Worm (Caenorhabditis elegans): Measurements from ENCODE around the gene col-72.

The col-72 gene

DNA sequence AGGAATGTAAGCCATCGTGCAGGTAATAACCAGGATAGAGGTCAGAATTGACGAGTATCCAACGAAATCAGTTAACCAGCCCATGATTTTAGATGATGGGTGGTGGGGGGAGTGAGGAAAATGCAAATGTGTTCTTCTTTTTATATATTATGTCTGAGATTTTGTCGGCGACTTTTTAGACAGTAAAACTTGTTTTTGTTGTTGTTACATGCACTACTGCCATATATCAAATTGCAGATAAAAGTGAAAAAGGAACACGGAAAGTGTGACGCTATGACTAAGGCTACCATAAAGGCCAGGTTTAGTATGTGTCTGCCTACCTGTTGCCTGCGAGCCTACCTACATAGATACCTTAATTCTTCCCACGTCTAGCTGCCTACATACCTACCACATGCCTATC lies at the start of gene col-72:
TSS of gene col-72 (minus strand) at position 101 of the 400 bp plus-strand sequence.
- TF ChIP-seq nhr-237 (tag; optimal IDR thresholded peaks at IDR 0.05) (no peak), tbx-2 (tag; optimal IDR thresholded peaks at IDR 0.05) (no peak), eor-1 (tag; optimal IDR thresholded peaks at IDR 0.05) (no peak), fkh-2 (tag; optimal IDR thresholded peaks at IDR 0.05) (no peak), lsy-12 (tag; optimal IDR thresholded peaks at IDR 0.05) (no peak), ceh-9 (tag; optimal IDR thresholded peaks at IDR 0.05) (no peak), mml-1 (tag; optimal IDR thresholded peaks at IDR 0.05) (no peak), nhr-28 (tag; optimal IDR thresholded peaks at IDR 0.05) (no peak), lin-15B (tag; optimal IDR thresholded peaks at IDR 0.05) (no peak), skn-1 (tag; optimal IDR thresholded peaks at IDR 0.05) (no peak)

DNA sequence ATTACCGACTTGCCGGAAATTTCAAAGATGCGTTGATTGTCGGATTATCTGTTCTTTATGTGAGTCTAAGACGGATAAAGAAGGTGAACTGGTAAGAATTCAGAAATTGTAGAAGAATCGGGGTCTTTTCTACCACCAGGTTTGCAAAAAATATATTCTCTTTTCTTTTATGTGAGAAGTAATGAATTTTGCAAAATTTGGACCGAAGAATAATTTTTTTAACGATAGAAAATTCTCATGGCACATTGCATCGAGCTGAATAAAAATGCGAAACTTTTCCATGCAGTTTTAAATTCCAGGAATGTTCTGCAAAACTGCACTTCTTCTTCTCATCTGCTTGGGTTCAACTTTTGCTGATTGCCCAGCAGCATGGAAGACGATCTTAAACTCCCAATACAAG lies 49.3 kb upstream of the col-72 start, which contains the start of gene clec-130:
TSS of gene clec-130 (plus strand) at position 301 of the 400 bp plus-strand sequence.
- TF ChIP-seq nhr-237 (tag; optimal IDR thresholded peaks at IDR 0.05) = no peak
- TF ChIP-seq elt-1 (tag; optimal IDR thresholded peaks at IDR 0.05) = no peak
- no peak for TF ChIP-seq elt-2 (tag; optimal IDR thresholded peaks at IDR 0.05)
- no peak for TF ChIP-seq mdl-1 (tag; optimal IDR thresholded peaks at IDR 0.05)
- no peak for TF ChIP-seq lin-39 (tag; optimal IDR thresholded peaks at IDR 0.05)
- no peak for TF ChIP-seq nhr-43 (tag; optimal IDR thresholded peaks at IDR 0.05; ENCODE audit: poor library complexity, severe bottlenecking)
- TF ChIP-seq ztf-11 (tag; optimal IDR thresholded peaks at IDR 0.05) = no peak
- no peak for TF ChIP-seq unc-62 (GFP tag; optimal IDR thresholded peaks at IDR 0.05)
- TF ChIP-seq nhr-23 (tag; optimal IDR thresholded peaks at IDR 0.05) = no peak
- TF ChIP-seq ceh-16 (tag; optimal IDR thresholded peaks at IDR 0.05) = no peak
- no peak for TF ChIP-seq nhr-67 (tag; optimal IDR thresholded peaks at IDR 0.05)
- TF ChIP-seq fos-1 (tag; optimal IDR thresholded peaks at IDR 0.05) = no peak
- TF ChIP-seq eor-1 (tag; optimal IDR thresholded peaks at IDR 0.05) = no peak
- TF ChIP-seq nhr-11 (tag; optimal IDR thresholded peaks at IDR 0.05) = no peak
- no peak for TF ChIP-seq jun-1 (tag; optimal IDR thresholded peaks at IDR 0.05)
- TF ChIP-seq nhr-12 (tag; optimal IDR thresholded peaks at IDR 0.05) = no peak

DNA sequence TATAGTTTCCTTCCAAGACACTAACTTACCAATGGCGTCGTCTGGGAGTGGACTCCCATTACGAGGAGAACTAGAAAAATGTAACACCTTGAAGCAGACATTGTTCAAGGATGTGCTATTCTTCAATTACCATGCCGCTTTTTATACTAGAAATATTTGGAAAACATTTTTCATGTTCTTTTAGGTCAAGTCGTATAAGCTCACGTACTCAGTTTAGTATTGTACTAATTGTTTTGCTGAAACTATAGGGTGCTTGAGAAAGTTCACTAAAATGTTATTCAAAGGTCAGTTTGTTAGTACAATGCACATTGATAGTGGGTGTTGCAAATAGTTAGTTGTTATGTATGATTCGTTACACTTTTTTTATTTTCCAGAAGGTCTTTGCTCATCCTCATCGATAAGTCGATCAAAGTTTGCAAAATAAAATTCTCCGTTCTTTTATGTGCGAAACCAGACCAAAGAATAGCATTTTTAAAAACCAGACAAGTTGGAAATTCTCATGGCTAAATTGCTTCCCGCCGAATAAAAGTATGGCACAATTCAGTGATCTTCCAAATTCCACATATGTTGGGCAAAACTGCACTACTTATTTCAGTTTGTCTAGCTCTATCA lies 47.0 kb upstream of the col-72 start, which contains the start of the genes clec-128 and clec-129:
TSS of gene clec-128 (minus strand) at position 101 of the 612 bp plus-strand sequence.
TSS of gene clec-129 (plus strand) at position 562 of the 612 bp plus-strand sequence.
- TF ChIP-seq R02D3.7 (tag; optimal IDR thresholded peaks at IDR 0.05) = no peak
- no peak for TF ChIP-seq nhr-12 (tag; optimal IDR thresholded peaks at IDR 0.05)
- no peak for TF ChIP-seq ceh-82 (tag; optimal IDR thresholded peaks at IDR 0.05)
- TF ChIP-seq elt-1 (tag; optimal IDR thresholded peaks at IDR 0.05) = no peak
- no peak for TF ChIP-seq lin-39 (tag; optimal IDR thresholded peaks at IDR 0.05)
- no peak for TF ChIP-seq mml-1 (tag; optimal IDR thresholded peaks at IDR 0.05)
- TF ChIP-seq ceh-9 (tag; optimal IDR thresholded peaks at IDR 0.05) = no peak
- no peak for TF ChIP-seq unc-39 (tag; optimal IDR thresholded peaks at IDR 0.05)

DNA sequence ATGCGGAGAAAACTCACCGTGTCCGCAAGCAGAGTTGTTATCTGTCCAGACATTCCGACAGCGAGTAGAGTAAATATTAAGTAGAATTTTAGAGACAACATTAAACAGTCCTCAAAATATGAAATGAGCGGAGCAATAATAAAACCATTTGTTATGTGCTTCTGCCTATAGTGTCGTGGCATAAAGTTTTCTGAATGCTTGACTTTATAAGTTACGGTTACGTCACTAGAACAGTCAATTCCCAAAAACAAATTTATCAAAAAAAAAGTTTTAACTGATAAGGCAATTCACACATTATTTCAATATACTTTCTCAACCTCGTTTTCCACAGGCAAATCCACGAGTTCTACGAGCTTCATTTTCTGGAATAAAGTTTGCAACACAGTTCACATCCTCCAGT lies 45.1 kb upstream of the col-72 start, which contains the start of gene clec-127:
TSS of gene clec-127 (minus strand) at position 101 of the 400 bp plus-strand sequence.
- TF ChIP-seq fkh-2 (tag; optimal IDR thresholded peaks at IDR 0.05) (no peak), lsy-12 (tag; optimal IDR thresholded peaks at IDR 0.05) (no peak), lin-15B (tag; optimal IDR thresholded peaks at IDR 0.05) (no peak), ceh-16 (tag; optimal IDR thresholded peaks at IDR 0.05) (no peak), R02D3.7 (tag; optimal IDR thresholded peaks at IDR 0.05) (no peak), eor-1 (tag; optimal IDR thresholded peaks at IDR 0.05) (no peak), egl-5 (tag; optimal IDR thresholded peaks at IDR 0.05) (no peak), aly-2 (tag; optimal IDR thresholded peaks at IDR 0.05) (no peak), daf-12 (tag; optimal IDR thresholded peaks at IDR 0.05) (no peak), elt-1 (tag; optimal IDR thresholded peaks at IDR 0.05) (no peak), hmg-11 (tag; optimal IDR thresholded peaks at IDR 0.05) (no peak), nhr-43 (tag; optimal IDR thresholded peaks at IDR 0.05; ENCODE audit: poor library complexity, severe bottlenecking) (no peak), skn-1 (tag; optimal IDR thresholded peaks at IDR 0.05) (no peak), jun-1 (tag; optimal IDR thresholded peaks at IDR 0.05) (no peak), nhr-28 (tag; optimal IDR thresholded peaks at IDR 0.05) (no peak), fkh-10 (GFP tag; optimal IDR thresholded peaks at IDR 0.05) (no peak), nhr-76 (tag; optimal IDR thresholded peaks at IDR 0.05) (no peak), ama-1 (optimal IDR thresholded peaks at IDR 0.05) (no peak), ceh-82 (tag; optimal IDR thresholded peaks at IDR 0.05) (no peak), fos-1 (tag; optimal IDR thresholded peaks at IDR 0.05) (no peak)

All from whole organism, L3 larva.